Fruit fly (Drosophila melanogaster) whole organism, adult: ENCODE measurements around the gene CG17230.

Experiments
- CG14711 ChIP-seq: fragments of 200-800 bp; sonication (Bioruptor generic); optimal IDR thresholded peaks from 2 replicates; lab custom pipeline; 2018; ENCODE audit warnings: missing biosample characterization, mild to moderate bottlenecking, missing genetic modification characterization, moderate library complexity
- Hr96 ChIP-seq: fragments of 200-800 bp; sonication (Bioruptor generic); optimal IDR thresholded peaks from 2 replicates; lab custom pipeline; 2016; ENCODE audit warnings: missing biosample characterization, missing genetic modification characterization
- cic ChIP-seq: fragments of 200-800 bp; sonication (Bioruptor generic); optimal IDR thresholded peaks from 2 replicates; lab custom pipeline; 2017; ENCODE audit warnings: missing biosample characterization, mild to moderate bottlenecking, missing genetic modification characterization, moderate library complexity

- TF ChIP-seq CG14711 (tag; lab: Kevin White, UChicago) (peak; percentile 82), Hr96 (peak; percentile 90), cic (GFP tag; lab: Kevin White, UChicago) (no peak)
These were observed 15.9 kb upstream of the CG17230 start, which contains the start of the genes ninaG and Sptz for dm6 chr3R:11421643-11422122.
